Worm (Caenorhabditis elegans) whole organism, L1 larva: ENCODE measurements around the gene C37C3.11.

Experiments
- C04F5.9 ChIP-seq: sonication (generic microtip); optimal IDR thresholded peaks from 2 replicates; lab custom pipeline; 2016; ENCODE audit warnings: missing genetic modification characterization, missing compliant biosample characterization
- F16B12.6 ChIP-seq: fragments of 150-350 bp; optimal IDR thresholded peaks from 2 replicates; lab custom pipeline; 2014; ENCODE audit warnings: missing biosample characterization, missing genetic modification characterization
- Y116A8C.19 ChIP-seq: sonication (generic microtip); optimal IDR thresholded peaks from 2 replicates; lab custom pipeline; 2016; ENCODE audit warnings: missing compliant biosample characterization, missing genetic modification characterization, borderline replicate concordance
- aly-2 ChIP-seq: fragments of 150-350 bp; optimal IDR thresholded peaks from 2 replicates; lab custom pipeline; 2014; ENCODE audit warnings: missing biosample characterization, missing genetic modification characterization
- blmp-1 ChIP-seq: fragments of 150-350 bp; optimal IDR thresholded peaks from 2 replicates; lab custom pipeline; 2014; ENCODE audit warnings: missing biosample characterization, missing genetic modification characterization
- ceh-8 ChIP-seq: fragments of 200-800 bp; sonication (Bioruptor generic); optimal IDR thresholded peaks from 2 replicates; lab custom pipeline; 2018; ENCODE audit warnings: mild to moderate bottlenecking, missing genetic modification characterization, moderate library complexity, missing compliant biosample characterization
- dpl-1 ChIP-seq, 3 experiments: fragments of 150-350 bp in 2 of 3; sonication (generic microtip) in 1 of 3; optimal IDR thresholded peaks; 2 replicates each; lab custom pipeline; 2014 to 2017; ENCODE audit warnings: missing biosample characterization in 3 of 3, missing genetic modification characterization in 3 of 3, missing genetic modification reagents in 3 of 3
- efl-1 ChIP-seq, 4 experiments: fragments of 150-350 bp; optimal IDR thresholded peaks in 3 of 4; peaks in 1 of 4; 1 replicate in 1 of 4; 2 replicates in 3 of 4; lab custom pipeline; 2014; ENCODE audit warnings: missing biosample characterization in 2 of 4, missing genetic modification characterization in 2 of 4, missing genetic modification reagents in 2 of 4
- efl-3 ChIP-seq: fragments of 200-800 bp; sonication (Bioruptor generic); optimal IDR thresholded peaks from 2 replicates; lab custom pipeline; 2018; ENCODE audit warnings: mild to moderate bottlenecking, missing genetic modification characterization, missing compliant biosample characterization
- egl-13 ChIP-seq: sonication (generic microtip); optimal IDR thresholded peaks from 2 replicates; lab custom pipeline; 2016; ENCODE audit warnings: missing genotype, missing genetic modification reagents, missing genetic modification characterization, missing compliant biosample characterization
- elt-3 ChIP-seq, 6 experiments: fragments of 150-350 bp in 1 of 6; sonication (generic microtip); optimal IDR thresholded peaks; 2 replicates each; lab custom pipeline; 2017 to 2018; ENCODE audit warnings: missing biosample characterization in 6 of 6, missing genetic modification characterization in 6 of 6, inconsistent platforms in 1 of 6
- ets-5 ChIP-seq: fragments of 200-800 bp; sonication (Bioruptor generic); IDR thresholded peaks from 2 replicates; pipeline ENCODE4 v1.3.6; 2022; ENCODE audit warnings: missing genetic modification characterization, missing compliant biosample characterization
- fkh-4 ChIP-seq: sonication (generic microtip); optimal IDR thresholded peaks from 2 replicates; lab custom pipeline; 2016; ENCODE audit warnings: missing compliant biosample characterization, missing genetic modification characterization, borderline replicate concordance
- fos-1 ChIP-seq: fragments of 150-350 bp; optimal IDR thresholded peaks from 2 replicates; lab custom pipeline; 2014; ENCODE audit warnings: missing biosample characterization, missing genetic modification characterization
- grh-1 ChIP-seq: fragments of 200-800 bp; sonication (Bioruptor generic); IDR thresholded peaks from 2 replicates; pipeline ENCODE4 v1.3.6; 2022; ENCODE audit warnings: missing genetic modification reagents, missing genetic modification characterization, missing compliant biosample characterization
- isw-1 ChIP-seq: fragments of 200-800 bp; sonication (Bioruptor generic); IDR thresholded peaks from 2 replicates; pipeline ENCODE4 v1.3.6; 2022; ENCODE audit warnings: missing genetic modification characterization, missing compliant biosample characterization
- jun-1 ChIP-seq: fragments of 150-350 bp; optimal IDR thresholded peaks from 2 replicates; lab custom pipeline; 2014; ENCODE audit warnings: missing biosample characterization, missing genetic modification reagents, missing genetic modification characterization
- lin-13 ChIP-seq: fragments of 150-350 bp; optimal IDR thresholded peaks from 2 replicates; lab custom pipeline; 2014; ENCODE audit warnings: missing biosample characterization, missing genetic modification reagents, missing genetic modification characterization
- lin-15B ChIP-seq: fragments of 150-350 bp; sonication (generic microtip); optimal IDR thresholded peaks from 3 replicates; lab custom pipeline; 2014; ENCODE audit warnings: missing biosample characterization, missing genetic modification characterization
- lin-35 ChIP-seq, 2 experiments: fragments of 150-350 bp; optimal IDR thresholded peaks; 2 replicates each; lab custom pipeline; 2014; ENCODE audit warnings: missing biosample characterization in 2 of 2, missing genetic modification characterization in 2 of 2, missing genetic modification reagents in 2 of 2
- lin-39 ChIP-seq: fragments of 150-350 bp; optimal IDR thresholded peaks from 2 replicates; lab custom pipeline; 2014; ENCODE audit warnings: missing biosample characterization, missing genetic modification reagents, missing genetic modification characterization
- lir-3 ChIP-seq: sonication (generic microtip); optimal IDR thresholded peaks from 2 replicates; lab custom pipeline; 2016; ENCODE audit warnings: mild to moderate bottlenecking, missing genetic modification characterization, moderate library complexity, missing compliant biosample characterization; ENCODE audit not compliant: poor library complexity
- lsy-2 ChIP-seq, 2 experiments: fragments of 150-350 bp; optimal IDR thresholded peaks; 2 replicates each; lab custom pipeline; 2014; ENCODE audit warnings: missing biosample characterization in 2 of 2, missing genetic modification characterization in 2 of 2
- mab-9 ChIP-seq: fragments of 200-800 bp; sonication (Bioruptor generic); IDR thresholded peaks from 2 replicates; pipeline ENCODE4 v1.3.6; 2022; ENCODE audit warnings: missing genetic modification reagents, missing genetic modification characterization, missing compliant biosample characterization
- mef-2 ChIP-seq: fragments of 150-350 bp; optimal IDR thresholded peaks from 2 replicates; lab custom pipeline; 2014; ENCODE audit warnings: missing biosample characterization, missing genetic modification characterization
- nhr-11 ChIP-seq: fragments of 150-350 bp; optimal IDR thresholded peaks from 2 replicates; lab custom pipeline; 2014; ENCODE audit warnings: missing biosample characterization, missing genetic modification characterization
- nhr-12 ChIP-seq: sonication (generic microtip); optimal IDR thresholded peaks from 2 replicates; lab custom pipeline; 2017; ENCODE audit warnings: missing biosample characterization, missing genetic modification characterization
- nhr-20 ChIP-seq: sonication (generic microtip); optimal IDR thresholded peaks from 2 replicates; lab custom pipeline; 2016; ENCODE audit warnings: mild to moderate bottlenecking, missing genetic modification characterization, missing compliant biosample characterization
- nhr-28 ChIP-seq: fragments of 150-350 bp; optimal IDR thresholded peaks from 2 replicates; lab custom pipeline; 2014; ENCODE audit warnings: missing biosample characterization, missing genetic modification characterization
- nhr-76 ChIP-seq: sonication (generic microtip); optimal IDR thresholded peaks from 2 replicates; lab custom pipeline; 2017; ENCODE audit warnings: missing biosample characterization, missing genetic modification characterization
- nhr-77 ChIP-seq: fragments of 150-350 bp; optimal IDR thresholded peaks from 2 replicates; lab custom pipeline; 2014; ENCODE audit warnings: missing biosample characterization, missing genetic modification characterization
- nhr-84 ChIP-seq: sonication (generic microtip); optimal IDR thresholded peaks from 2 replicates; lab custom pipeline; 2017; ENCODE audit warnings: missing biosample characterization, missing genetic modification characterization
- nhr-85 ChIP-seq: sonication (generic microtip); peaks from one replicate; lab custom pipeline; 2016; ENCODE audit warnings: missing genetic modification characterization, inconsistent platforms, missing compliant biosample characterization
- pax-3 ChIP-seq: fragments of 200-800 bp; sonication (Bioruptor generic); optimal IDR thresholded peaks from 2 replicates; lab custom pipeline; 2018; ENCODE audit warnings: mild to moderate bottlenecking, missing genetic modification characterization, moderate library complexity, missing compliant biosample characterization
- rnt-1 ChIP-seq: sonication (generic microtip); optimal IDR thresholded peaks from 2 replicates; lab custom pipeline; 2016; ENCODE audit warnings: mild to moderate bottlenecking, missing genetic modification characterization, moderate library complexity, missing compliant biosample characterization
- skn-1 ChIP-seq: fragments of 150-350 bp; optimal IDR thresholded peaks from 2 replicates; lab custom pipeline; 2014; ENCODE audit warnings: missing biosample characterization, missing genetic modification characterization
- snpc-4 ChIP-seq: fragments of 150-350 bp; optimal IDR thresholded peaks from 2 replicates; lab custom pipeline; 2014; ENCODE audit warnings: missing biosample characterization, missing genetic modification characterization
- sox-4 ChIP-seq: sonication (generic microtip); optimal IDR thresholded peaks from 2 replicates; lab custom pipeline; 2016; ENCODE audit warnings: missing genetic modification characterization, missing compliant biosample characterization
- sup-37 ChIP-seq: fragments of 200-800 bp; sonication (Bioruptor generic); optimal IDR thresholded peaks from 2 replicates; lab custom pipeline; 2018; ENCODE audit warnings: mild to moderate bottlenecking, missing genetic modification characterization, missing compliant biosample characterization
- swsn-7 ChIP-seq: sonication (generic microtip); optimal IDR thresholded peaks from 2 replicates; lab custom pipeline; 2016; ENCODE audit warnings: missing genetic modification characterization, missing compliant biosample characterization
- tbx-2 ChIP-seq: sonication (generic microtip); optimal IDR thresholded peaks from 2 replicates; lab custom pipeline; 2016; ENCODE audit warnings: missing genetic modification characterization, missing compliant biosample characterization
- tlp-1 ChIP-seq: fragments of 150-350 bp; optimal IDR thresholded peaks from 2 replicates; lab custom pipeline; 2014; ENCODE audit warnings: missing biosample characterization, missing genetic modification characterization
- unc-130 ChIP-seq: fragments of 150-350 bp; optimal IDR thresholded peaks from 2 replicates; lab custom pipeline; 2017; ENCODE audit warnings: missing biosample characterization, missing genetic modification characterization, inconsistent platforms
- unc-86 ChIP-seq: sonication (generic microtip); optimal IDR thresholded peaks from 2 replicates; lab custom pipeline; 2016; ENCODE audit warnings: missing genetic modification characterization, missing compliant biosample characterization
- zip-4 ChIP-seq: fragments of 200-800 bp; sonication (Bioruptor generic); optimal IDR thresholded peaks from 2 replicates; lab custom pipeline; 2018; ENCODE audit warnings: mild to moderate bottlenecking, missing genetic modification characterization, moderate library complexity, missing compliant biosample characterization
- ztf-11 ChIP-seq, 2 experiments: sonication (generic microtip); optimal IDR thresholded peaks; 2 replicates each; lab custom pipeline; 2016 to 2017; ENCODE audit warnings: missing genetic modification characterization in 2 of 2, missing biosample characterization in 1 of 2, missing compliant biosample characterization in 1 of 2
- ztf-4 ChIP-seq: fragments of 150-350 bp; optimal IDR thresholded peaks from 2 replicates; lab custom pipeline; 2014; ENCODE audit warnings: missing biosample characterization, missing genetic modification characterization

Gene C37C3.11

ce11 chrV:7854603-7855002, 10.0 kb downstream of the C37C3.11 start, which contains the start of the genes C37C3.9 and C37C3.18 (continued):
- TF ChIP-seq nhr-28 (tag; lab: Kevin White, UChicago): no peak
- TF ChIP-seq fos-1 (tag; lab: Kevin White, UChicago): peak; percentile 80
- TF ChIP-seq tlp-1: no peak
- TF ChIP-seq ets-5 (GFP tag; lab: Robert Waterston, UW): no peak
- TF ChIP-seq ztf-4 (tag; lab: Kevin White, UChicago): peak; percentile 39
- TF ChIP-seq nhr-12 (tag; lab: Kevin White, UChicago): no peak
- TF ChIP-seq grh-1: no peak
- TF ChIP-seq nhr-84 (tag; lab: Kevin White, UChicago): no peak

ce11 chrV:7853900-7854299, 10.7 kb downstream of the C37C3.11 start:
- TF ChIP-seq efl-3 (GFP tag; lab: Kevin White, UChicago) (no peak), efl-1 (optimal IDR thresholded peaks at IDR 0.05; lab: Kevin White, UChicago) (no peak), efl-1 (GFP tag; optimal IDR thresholded peaks at IDR 0.05 in 1 of 2; lab: Kevin White, UChicago) (peak in 1 of 2 experiments; percentile 12), blmp-1 (tag; lab: Kevin White, UChicago) (no peak), lin-15B (tag; lab: Kevin White, UChicago) (no peak), nhr-76 (no peak), dpl-1 (GFP tag; optimal IDR thresholded peaks at IDR 0.05; lab: Kevin White, UChicago) (peak in 1 of 3 experiments; percentile 13), zip-4 (GFP tag; lab: Kevin White, UChicago) (no peak), lin-35 (GFP tag; optimal IDR thresholded peaks at IDR 0.05; lab: Kevin White, UChicago) (peak in 1 of 2 experiments; percentile 30)

- TF ChIP-seq nhr-11 (tag; lab: Kevin White, UChicago) (no peak), skn-1 (tag; lab: Kevin White, UChicago) (no peak), fos-1 (tag; lab: Kevin White, UChicago) (no peak), C04F5.9 (tag; lab: Kevin White, UChicago) (no peak), nhr-12 (tag; lab: Kevin White, UChicago) (no peak), nhr-28 (tag; lab: Kevin White, UChicago) (no peak), mab-9 (GFP tag; lab: Robert Waterston, UW) (no peak), lin-39 (tag; lab: Kevin White, UChicago) (no peak), nhr-77 (tag; lab: Kevin White, UChicago) (no peak), nhr-84 (tag; lab: Kevin White, UChicago) (no peak), unc-86 (tag; lab: Kevin White, UChicago) (no peak), zip-4 (GFP tag; lab: Kevin White, UChicago) (no peak), sox-4 (no peak), ceh-8 (no peak), ztf-11 (tag; optimal IDR thresholded peaks at IDR 0.05; lab: Kevin White, UChicago) (no peak), tbx-2 (tag; lab: Kevin White, UChicago) (no peak)
Observed at ce11 chrV:7852078-7852477, 12.5 kb downstream of the C37C3.11 start.

- TF ChIP-seq ets-5 (GFP tag; lab: Robert Waterston, UW) (no peak), elt-3 (tag; optimal IDR thresholded peaks at IDR 0.05; lab: Kevin White, UChicago) (no peak), isw-1 (GFP tag; lab: Robert Waterston, UW) (no peak), ztf-4 (tag; lab: Kevin White, UChicago) (no peak), snpc-4 (tag; lab: Kevin White, UChicago) (no peak), grh-1 (no peak), nhr-20 (tag; lab: Kevin White, UChicago) (peak; percentile 42), pax-3 (no peak), rnt-1 (tag; lab: Kevin White, UChicago) (no peak), unc-130 (tag; lab: Kevin White, UChicago) (peak; percentile 13), egl-13 (tag; lab: Kevin White, UChicago) (no peak), mef-2 (tag; lab: Kevin White, UChicago) (no peak), Y116A8C.19 (no peak), lir-3 (tag; lab: Kevin White, UChicago) (no peak), nhr-85 (tag; lab: Kevin White, UChicago) (peak; percentile 12), lin-39 (tag; lab: Kevin White, UChicago) (no peak), blmp-1 (tag; lab: Kevin White, UChicago) (peak; percentile 77), lsy-2 (tag; optimal IDR thresholded peaks at IDR 0.05; lab: Kevin White, UChicago) (no peak), sup-37 (no peak), nhr-11 (tag; lab: Kevin White, UChicago) (no peak), aly-2 (tag; lab: Kevin White, UChicago) (no peak), jun-1 (no peak), F16B12.6 (tag; lab: Kevin White, UChicago) (no peak), swsn-7 (tag; lab: Kevin White, UChicago) (no peak), lin-13 (GFP tag; lab: Kevin White, UChicago) (no peak), fkh-4 (tag; lab: Kevin White, UChicago) (no peak), skn-1 (tag; lab: Kevin White, UChicago) (no peak)
Observed at ce11 chrV:7848251-7848650, 16.3 kb downstream of the C37C3.11 start.
